Fruit fly (Drosophila melanogaster) whole organism: ENCODE results near the gene CG8004.

Source experiments
- CG8478 ChIP-seq: fragments of >200 bp; optimal IDR thresholded peaks from 2 replicates; lab custom pipeline; 2018; ENCODE audit warnings: inconsistent platforms
- EcR ChIP-seq, 2 experiments: fragments of >200 bp; optimal IDR thresholded peaks; 2 replicates each; lab custom pipeline; 2017; ENCODE audit warnings: missing biosample characterization in 2 of 2, missing genetic modification characterization in 2 of 2, missing genetic modification reagents in 2 of 2
- pan ChIP-seq: fragments of >200 bp; optimal IDR thresholded peaks from 2 replicates; lab custom pipeline; 2017
- psq ChIP-seq: fragments of >200 bp; optimal IDR thresholded peaks from 2 replicates; lab custom pipeline; 2017
- usp ChIP-seq: fragments of >200 bp; optimal IDR thresholded peaks from 2 replicates; lab custom pipeline; 2017; ENCODE audit warnings: missing biosample characterization, missing genetic modification characterization, mixed read lengths

dm6 chr3L:19941162-19941561 lies 12.9 kb upstream of the CG8004 start:
- TF ChIP-seq CG8478 (lab: Kevin White, UChicago): no peak
- no peak for TF ChIP-seq usp (GFP tag; lab: Kevin White, UChicago)
- TF ChIP-seq pan: no peak
- no peak for TF ChIP-seq EcR (GFP tag; optimal IDR thresholded peaks at IDR 0.05; lab: Kevin White, UChicago)
- TF ChIP-seq psq (lab: Kevin White, UChicago): no peak
